Worm (Caenorhabditis elegans) whole organism, L3 larva: Measurements from ENCODE around the gene tsp-4.

ENCODE experiments used
- ama-1 ChIP-seq: fragments of 150-350 bp; optimal IDR thresholded peaks from 2 replicates; lab custom pipeline; 2018
- nhr-237 ChIP-seq: fragments of 150-350 bp; optimal IDR thresholded peaks from 2 replicates; lab custom pipeline; 2014; ENCODE audit warnings: missing biosample characterization, missing genetic modification characterization
- nhr-25 ChIP-seq: sonication (generic microtip); optimal IDR thresholded peaks from 2 replicates; lab custom pipeline; 2017; ENCODE audit warnings: missing biosample characterization, missing genetic modification characterization
- pqm-1 ChIP-seq: fragments of 150-350 bp; optimal IDR thresholded peaks from 2 replicates; lab custom pipeline; 2017; ENCODE audit warnings: missing biosample characterization, missing genetic modification characterization, inconsistent platforms

ce11 chrIV:12560568-12560967 is 40.5 kb upstream of the tsp-4 start, which contains the start of gene snb-7:
- no peak for TF ChIP-seq pqm-1 (tag; lab: Kevin White, UChicago)
- no peak for TF ChIP-seq nhr-237
- TF ChIP-seq ama-1 (lab: Kevin White, UChicago): no peak
- TF ChIP-seq nhr-25 (tag; lab: Kevin White, UChicago): no peak
